Fruit fly (Drosophila melanogaster) whole organism, embryonic: ENCODE results near the gene cyr.

Experiments used
- Abd-B ChIP-seq: fragments of 200-800 bp; sonication (Bioruptor generic); optimal IDR thresholded peaks from 2 replicates; lab custom pipeline; 2018; ENCODE audit warnings: missing biosample characterization, mild to moderate bottlenecking, missing genetic modification characterization, moderate library complexity
- CG11504 ChIP-seq: fragments of 200-800 bp; sonication (Bioruptor generic); optimal IDR thresholded peaks from 3 replicates; lab custom pipeline; 2019; ENCODE audit warnings: missing biosample characterization, mild to moderate bottlenecking, missing genetic modification characterization, moderate library complexity
- CG12391 ChIP-seq: fragments of 200-800 bp; sonication (Bioruptor generic); optimal IDR thresholded peaks from 3 replicates; lab custom pipeline; 2018; ENCODE audit warnings: missing biosample characterization, mild to moderate bottlenecking, missing genetic modification characterization, moderate library complexity
- CG13424 ChIP-seq: fragments of 200-800 bp; sonication (Bioruptor generic); optimal IDR thresholded peaks from 2 replicates; lab custom pipeline; 2019; ENCODE audit warnings: missing biosample characterization, mild to moderate bottlenecking, missing genetic modification characterization, moderate library complexity
- CG14014 ChIP-seq: fragments of 200-800 bp; sonication (Bioruptor generic); IDR thresholded peaks from 2 replicates; pipeline ENCODE4 v1.3.6; 2022; ENCODE audit warnings: missing biosample characterization, missing genetic modification characterization
- CG1529 ChIP-seq: fragments of 200-800 bp; sonication (Bioruptor generic); optimal IDR thresholded peaks from 3 replicates; lab custom pipeline; 2018; ENCODE audit warnings: missing biosample characterization, missing genetic modification characterization
- CG16779 ChIP-seq: fragments of 200-800 bp; sonication (Bioruptor generic); IDR thresholded peaks from 2 replicates; pipeline ENCODE4 v1.3.6; 2022; ENCODE audit warnings: missing biosample characterization, missing genetic modification characterization
- CG2120 ChIP-seq: fragments of 200-800 bp; sonication (Bioruptor generic); optimal IDR thresholded peaks from 3 replicates; lab custom pipeline; 2016; ENCODE audit warnings: missing biosample characterization, missing genetic modification characterization
- CG2678 ChIP-seq: fragments of 200-800 bp; sonication (Bioruptor generic); optimal IDR thresholded peaks from 3 replicates; lab custom pipeline; 2019; ENCODE audit warnings: missing biosample characterization, mild to moderate bottlenecking, missing genetic modification characterization, moderate library complexity
- CG2889 ChIP-seq: fragments of 200-800 bp; sonication (Bioruptor generic); IDR thresholded peaks from 3 replicates; pipeline ENCODE4 v1.3.6; 2022; ENCODE audit warnings: missing biosample characterization, missing genetic modification characterization
- CG30403 ChIP-seq: fragments of 200-800 bp; sonication (Bioruptor generic); optimal IDR thresholded peaks from 3 replicates; lab custom pipeline; 2016; ENCODE audit warnings: missing biosample characterization, missing genetic modification characterization
- CG3163 ChIP-seq: fragments of 200-800 bp; sonication (Bioruptor generic); optimal IDR thresholded peaks from 3 replicates; lab custom pipeline; 2016; ENCODE audit warnings: missing biosample characterization, missing genetic modification characterization
- CG33557 ChIP-seq: fragments of 200-800 bp; sonication (Bioruptor generic); optimal IDR thresholded peaks from 2 replicates; lab custom pipeline; 2019; ENCODE audit warnings: missing biosample characterization, mild to moderate bottlenecking, missing genetic modification characterization, moderate library complexity
- CG3838 ChIP-seq: fragments of 200-800 bp; sonication (Bioruptor generic); optimal IDR thresholded peaks from 3 replicates; lab custom pipeline; 2016; ENCODE audit warnings: missing biosample characterization, missing genetic modification characterization
- CG43689 ChIP-seq: fragments of 200-800 bp; sonication (Bioruptor generic); IDR thresholded peaks from 2 replicates; pipeline ENCODE4 v1.3.6; 2022; ENCODE audit warnings: missing biosample characterization, missing genetic modification characterization
- CG4707 ChIP-seq: fragments of 200-800 bp; sonication (Bioruptor generic); optimal IDR thresholded peaks from 2 replicates; lab custom pipeline; 2018; ENCODE audit warnings: missing biosample characterization, mild to moderate bottlenecking, missing genetic modification characterization, moderate library complexity
- CG6683 ChIP-seq: fragments of 200-800 bp; sonication (Bioruptor generic); optimal IDR thresholded peaks from 2 replicates; lab custom pipeline; 2017; ENCODE audit warnings: missing biosample characterization, mild to moderate bottlenecking, missing genetic modification characterization, missing genetic modification reagents
- CG7556 ChIP-seq: fragments of 200-800 bp; sonication (Bioruptor generic); optimal IDR thresholded peaks from 2 replicates; lab custom pipeline; 2017; ENCODE audit warnings: missing biosample characterization, mild to moderate bottlenecking, missing genetic modification characterization
- CG9215 ChIP-seq: fragments of 200-800 bp; sonication (Bioruptor generic); IDR thresholded peaks from 2 replicates; pipeline ENCODE4 v1.3.6; 2022; ENCODE audit warnings: missing biosample characterization, missing genetic modification characterization
- CoRest ChIP-seq: fragments of 200-800 bp; sonication (Bioruptor generic); optimal IDR thresholded peaks from 3 replicates; lab custom pipeline; 2018; ENCODE audit warnings: missing biosample characterization, mild to moderate bottlenecking, missing genetic modification characterization, moderate library complexity
- Deaf1 ChIP-seq: fragments of 200-800 bp; optimal IDR thresholded peaks from 3 replicates; lab custom pipeline; 2019; ENCODE audit warnings: missing biosample characterization, mild to moderate bottlenecking, missing genetic modification characterization, moderate library complexity
- Eip74EF ChIP-seq, 2 experiments: fragments of 200-800 bp in 1 of 2; fragments of >200 bp in 1 of 2; sonication (Bioruptor generic) in 1 of 2; optimal IDR thresholded peaks; 2 replicates each; lab custom pipeline; 2017 to 2019; ENCODE audit warnings: missing biosample characterization in 2 of 2, missing genetic modification characterization in 2 of 2, mild to moderate bottlenecking in 1 of 2, moderate library complexity in 1 of 2
- HLH3B ChIP-seq: fragments of 200-800 bp; sonication (Bioruptor generic); IDR thresholded peaks from 2 replicates; pipeline ENCODE4 v1.3.6; 2022; ENCODE audit warnings: missing biosample characterization, missing genetic modification characterization
- Hand ChIP-seq: fragments of 200-800 bp; sonication (Bioruptor generic); optimal IDR thresholded peaks from 2 replicates; lab custom pipeline; 2017; ENCODE audit warnings: mild to moderate bottlenecking, missing biosample characterization, missing genetic modification reagents, missing genetic modification characterization
- Hr39 ChIP-seq: fragments of >200 bp; optimal IDR thresholded peaks from 2 replicates; lab custom pipeline; 2017
- MBD-R2 ChIP-seq: fragments of 200-800 bp; sonication (Bioruptor generic); IDR thresholded peaks from 2 replicates; pipeline ENCODE4 v1.3.6; 2022; ENCODE audit warnings: missing biosample characterization, missing genetic modification characterization
- MESR4 ChIP-seq: fragments of 200-800 bp; sonication (Bioruptor generic); optimal IDR thresholded peaks from 2 replicates; lab custom pipeline; 2018; ENCODE audit warnings: missing biosample characterization, mild to moderate bottlenecking, missing genetic modification characterization, moderate library complexity
- Mad ChIP-seq: fragments of 200-800 bp; sonication (Bioruptor generic); optimal IDR thresholded peaks from 2 replicates; lab custom pipeline; 2016; ENCODE audit warnings: missing biosample characterization, missing genetic modification characterization
- Myb ChIP-seq: fragments of 200-800 bp; sonication (Bioruptor generic); optimal IDR thresholded peaks from 2 replicates; lab custom pipeline; 2016; ENCODE audit warnings: missing biosample characterization, missing genetic modification characterization
- NC2α ChIP-seq: fragments of 200-800 bp; sonication (Bioruptor generic); optimal IDR thresholded peaks from 2 replicates; lab custom pipeline; 2016; ENCODE audit warnings: missing biosample characterization, missing genetic modification characterization
- Sox102F ChIP-seq: fragments of 200-800 bp; sonication (Bioruptor generic); optimal IDR thresholded peaks from 2 replicates; lab custom pipeline; 2018; ENCODE audit warnings: missing biosample characterization, mild to moderate bottlenecking, missing genetic modification characterization, moderate library complexity
- Xrp1 ChIP-seq: fragments of 200-800 bp; sonication (Bioruptor generic); IDR thresholded peaks from 2 replicates; pipeline ENCODE4 v1.3.6; 2022; ENCODE audit warnings: missing biosample characterization, missing genetic modification characterization
- cato ChIP-seq: fragments of 200-800 bp; sonication (Bioruptor generic); optimal IDR thresholded peaks from 2 replicates; lab custom pipeline; 2016; ENCODE audit warnings: missing biosample characterization, missing genetic modification characterization, borderline replicate concordance
- ewg ChIP-seq: fragments of 200-800 bp; sonication (Bioruptor generic); optimal IDR thresholded peaks from 3 replicates; lab custom pipeline; 2017; ENCODE audit warnings: mild to moderate bottlenecking, missing biosample characterization, missing genetic modification reagents, missing genetic modification characterization
- fd96Cb ChIP-seq: fragments of 200-800 bp; sonication (Bioruptor generic); optimal IDR thresholded peaks from 2 replicates; lab custom pipeline; 2018; ENCODE audit warnings: missing biosample characterization, mild to moderate bottlenecking, missing genetic modification characterization, moderate library complexity
- gcm2 ChIP-seq: fragments of 200-800 bp; sonication (Bioruptor generic); optimal IDR thresholded peaks from 2 replicates; lab custom pipeline; 2016; ENCODE audit warnings: missing biosample characterization, missing genetic modification characterization
- grn ChIP-seq: fragments of 200-800 bp; sonication (Bioruptor generic); optimal IDR thresholded peaks from 3 replicates; lab custom pipeline; 2017; ENCODE audit warnings: missing biosample characterization, missing genetic modification characterization
- her ChIP-seq: fragments of 200-800 bp; sonication (Bioruptor generic); optimal IDR thresholded peaks from 2 replicates; lab custom pipeline; 2016; ENCODE audit warnings: missing biosample characterization, missing genetic modification characterization
- lola ChIP-seq, 3 experiments: fragments of >200 bp in 2 of 3; fragments of 200-800 bp in 1 of 3; sonication (Bioruptor generic) in 1 of 3; optimal IDR thresholded peaks; 2 replicates each; lab custom pipeline; 2017 to 2019; ENCODE audit warnings: missing biosample characterization in 3 of 3, missing genetic modification characterization in 3 of 3, mild to moderate bottlenecking in 1 of 3, moderate library complexity in 1 of 3
- luna ChIP-seq: fragments of 200-800 bp; sonication (Bioruptor generic); optimal IDR thresholded peaks from 2 replicates; lab custom pipeline; 2016; ENCODE audit warnings: missing biosample characterization, missing genetic modification characterization
- maf-S ChIP-seq: fragments of 200-800 bp; sonication (Bioruptor generic); optimal IDR thresholded peaks from 2 replicates; lab custom pipeline; 2016; ENCODE audit warnings: missing biosample characterization, missing genetic modification characterization
- nmo ChIP-seq: fragments of 200-800 bp; sonication (Bioruptor generic); optimal IDR thresholded peaks from 2 replicates; lab custom pipeline; 2018; ENCODE audit warnings: missing biosample characterization, mild to moderate bottlenecking, missing genetic modification characterization, moderate library complexity
- oc ChIP-seq: fragments of 200-800 bp; sonication (Bioruptor generic); optimal IDR thresholded peaks from 2 replicates; lab custom pipeline; 2018; ENCODE audit warnings: missing biosample characterization, mild to moderate bottlenecking, missing genetic modification characterization, moderate library complexity
- phol ChIP-seq: fragments of 200-800 bp; sonication (Bioruptor generic); optimal IDR thresholded peaks from 3 replicates; lab custom pipeline; 2018; ENCODE audit warnings: missing biosample characterization, mild to moderate bottlenecking, missing genetic modification characterization, moderate library complexity
- scrt ChIP-seq: fragments of 200-800 bp; sonication (Bioruptor generic); optimal IDR thresholded peaks from 2 replicates; lab custom pipeline; 2018; ENCODE audit warnings: missing biosample characterization, mild to moderate bottlenecking, missing genetic modification characterization, moderate library complexity
- sens ChIP-seq: fragments of 200-800 bp; sonication (Bioruptor generic); peaks from one replicate; lab custom pipeline; 2016; ENCODE audit warnings: missing biosample characterization, missing genetic modification characterization
- slou ChIP-seq: fragments of 200-800 bp; sonication (Bioruptor generic); optimal IDR thresholded peaks from 3 replicates; lab custom pipeline; 2016; ENCODE audit warnings: missing biosample characterization, missing genetic modification characterization
- stc ChIP-seq: fragments of 200-800 bp; sonication (Bioruptor generic); IDR thresholded peaks from 2 replicates; pipeline ENCODE4 v1.3.6; 2022; ENCODE audit warnings: missing biosample characterization, missing genetic modification characterization
- toy ChIP-seq: fragments of 200-800 bp; sonication (Bioruptor generic); IDR thresholded peaks from 2 replicates; pipeline ENCODE4 v1.3.6; 2022; ENCODE audit warnings: missing biosample characterization, missing genetic modification characterization
- unpg ChIP-seq: fragments of 200-800 bp; sonication (Bioruptor generic); optimal IDR thresholded peaks from 3 replicates; lab custom pipeline; 2018; ENCODE audit warnings: missing biosample characterization, mild to moderate bottlenecking, missing genetic modification characterization, moderate library complexity

Gene cyr

DNA sequence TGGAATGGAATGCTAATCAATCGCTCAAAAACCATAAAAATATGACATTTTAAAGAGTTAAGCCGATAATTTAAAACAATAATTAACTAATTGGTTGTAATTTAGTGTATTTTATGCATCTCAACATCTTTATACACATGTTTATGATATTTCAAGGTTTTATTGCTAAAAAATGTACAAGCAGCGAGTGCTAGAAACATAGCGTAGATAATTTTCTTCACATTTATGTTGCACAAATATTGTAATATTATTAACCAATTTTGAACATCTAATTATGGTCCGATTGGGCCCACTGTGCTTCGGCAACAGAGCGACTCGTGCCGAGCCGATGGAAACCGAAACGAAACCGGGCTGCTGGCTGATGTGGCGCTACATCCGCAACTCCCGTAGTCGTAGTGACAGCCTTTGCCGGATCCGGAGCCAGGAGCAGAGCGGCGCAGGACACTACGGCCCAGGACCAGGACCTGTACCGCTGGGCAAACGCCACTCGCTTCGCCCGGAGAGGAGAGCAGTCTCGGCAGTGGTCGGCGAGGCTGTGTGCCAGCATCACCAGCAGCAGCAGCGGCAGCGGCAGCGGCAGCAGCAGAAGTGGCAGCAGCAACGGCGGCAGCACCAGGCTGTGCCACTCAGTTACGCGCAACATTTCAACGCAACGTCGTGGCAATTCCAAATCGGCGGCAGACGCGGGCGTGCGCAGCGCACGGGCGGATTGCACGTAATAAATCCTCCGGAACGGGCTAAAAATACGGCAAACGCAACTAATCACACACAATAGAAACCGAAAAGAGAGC, 42.8 kb upstream of the cyr start, which contains the start of gene sdt (continued):
- no peak for TF ChIP-seq CG1529 (GFP tag; lab: Kevin White, UChicago)
- peak; percentile 57 for TF ChIP-seq CG7556
- no peak for TF ChIP-seq CG2678
- peak; percentile 11 for TF ChIP-seq fd96Cb (tag; lab: Kevin White, UChicago)
- no peak for TF ChIP-seq CG9215 (GFP tag; lab: Robert Waterston, UW)
- TF ChIP-seq NC2α (GFP tag; lab: Kevin White, UChicago), result no peak
- peak; percentile 10 for TF ChIP-seq CG12391 (tag; lab: Kevin White, UChicago)
- peak; percentile 36 for TF ChIP-seq CG30403 (GFP tag; lab: Kevin White, UChicago)
- TF ChIP-seq CG11504 (tag; lab: Kevin White, UChicago), result peak; percentile 54
- no peak for TF ChIP-seq CG2889 (GFP tag; lab: Robert Waterston, UW)
- TF ChIP-seq maf-S (GFP tag; lab: Kevin White, UChicago), result no peak
- peak; percentile 75 for TF ChIP-seq nmo
- TF ChIP-seq slou, result peak; percentile 44
- no peak for TF ChIP-seq CG3838 (GFP tag; lab: Kevin White, UChicago)
- TF ChIP-seq Abd-B, result peak; percentile 36
- peak in 1 of 2 experiments; percentile 40 for TF ChIP-seq Eip74EF (GFP tag; optimal IDR thresholded peaks at IDR 0.05; lab: Kevin White, UChicago)
- TF ChIP-seq phol (tag; lab: Kevin White, UChicago), result peak; percentile 17
- TF ChIP-seq sens, result peak; percentile 70
- TF ChIP-seq oc (tag; lab: Kevin White, UChicago), result no peak
- no peak for TF ChIP-seq Xrp1 (GFP tag; lab: Robert Waterston, UW)
- TF ChIP-seq gcm2 (GFP tag; lab: Kevin White, UChicago), result no peak
- TF ChIP-seq Mad, result no peak
- TF ChIP-seq HLH3B, result no peak
- peak; percentile 8 for TF ChIP-seq CG2120 (GFP tag; lab: Kevin White, UChicago)
- no peak for TF ChIP-seq unpg (GFP tag; lab: Kevin White, UChicago)
- TF ChIP-seq CG33557 (GFP tag; lab: Kevin White, UChicago), result no peak
- TF ChIP-seq grn (GFP tag; lab: Kevin White, UChicago), result no peak
- no peak for TF ChIP-seq MESR4 (GFP tag; lab: Kevin White, UChicago)
- peak; percentile 85 for TF ChIP-seq Deaf1
- TF ChIP-seq ewg (GFP tag; lab: Kevin White, UChicago), result peak; percentile 45
- no peak for TF ChIP-seq MBD-R2 (GFP tag; lab: Robert Waterston, UW)
- TF ChIP-seq CG43689, result no peak
- TF ChIP-seq cato, result no peak
- no peak for TF ChIP-seq lola (GFP tag; optimal IDR thresholded peaks at IDR 0.05; lab: Kevin White, UChicago)
- TF ChIP-seq Hr39, result no peak
- TF ChIP-seq stc (GFP tag; lab: Robert Waterston, UW), result no peak
- peak; percentile 69 for TF ChIP-seq CG16779 (GFP tag; lab: Robert Waterston, UW)
- TF ChIP-seq CG13424 (tag; lab: Kevin White, UChicago), result peak; percentile 9
- TF ChIP-seq Hand (GFP tag; lab: Kevin White, UChicago), result peak; percentile 9
- TF ChIP-seq Sox102F, result peak; percentile 22
- TF ChIP-seq Myb (GFP tag; lab: Kevin White, UChicago), result no peak
- no peak for TF ChIP-seq her
- TF ChIP-seq CG6683 (GFP tag; lab: Kevin White, UChicago), result no peak
- TF ChIP-seq CG14014 (GFP tag; lab: Robert Waterston, UW), result no peak
- TF ChIP-seq CG3163, result no peak
- TF ChIP-seq CoRest (tag; lab: Kevin White, UChicago), result peak; percentile 25
- TF ChIP-seq luna (GFP tag; lab: Kevin White, UChicago), result no peak
- TF ChIP-seq toy (GFP tag; lab: Robert Waterston, UW), result no peak
- peak; percentile 30 for TF ChIP-seq CG4707 (GFP tag; lab: Kevin White, UChicago)
- no peak for TF ChIP-seq scrt (GFP tag; lab: Kevin White, UChicago)
